Worm (Caenorhabditis elegans): ENCODE data around the gene H17B01.5.

ce11 chrII:1423660-1424059 lies 49.7 kb downstream of the H17B01.5 start, which contains the start of gene Y51H7C.10:
- TF ChIP-seq ama-1 (optimal IDR thresholded peaks at IDR 0.05) (no peak), hmg-4 (GFP tag; optimal IDR thresholded peaks at IDR 0.05) (no peak), tbx-11 (GFP tag; IDR thresholded peaks at IDR 0.05) (no peak), hmbx-1 (tag; optimal IDR thresholded peaks at IDR 0.05) (no peak), pes-1 (GFP tag; IDR thresholded peaks at IDR 0.05) (no peak), flt-1 (GFP tag; IDR thresholded peaks at IDR 0.05) (no peak)

Measured in whole organism, early embryonic.